Worm (Caenorhabditis elegans) whole organism, L4 larva: ENCODE data around the gene exos-2.

ENCODE experiments used
- Y105C5A.15 ChIP-seq: fragments of 200-800 bp; sonication (Bioruptor generic); IDR thresholded peaks from 2 replicates; pipeline ENCODE4 v1.3.6; 2022; ENCODE audit warnings: missing genetic modification characterization, missing compliant biosample characterization
- aly-2 ChIP-seq: sonication (generic microtip); optimal IDR thresholded peaks from 2 replicates; lab custom pipeline; 2018; ENCODE audit warnings: missing biosample characterization, missing genetic modification characterization
- fos-1 ChIP-seq: fragments of 150-350 bp; optimal IDR thresholded peaks from 2 replicates; lab custom pipeline; 2014; ENCODE audit warnings: missing biosample characterization, missing genetic modification characterization
- jun-1 ChIP-seq: fragments of 150-350 bp; optimal IDR thresholded peaks from 2 replicates; lab custom pipeline; 2014; ENCODE audit warnings: missing biosample characterization, missing genetic modification reagents, missing genetic modification characterization
- lin-38 ChIP-seq: fragments of 200-800 bp; sonication (Bioruptor generic); IDR thresholded peaks from 2 replicates; pipeline ENCODE4 v1.3.6; 2022; ENCODE audit warnings: missing genetic modification reagents, missing genetic modification characterization, missing compliant biosample characterization
- unc-39 ChIP-seq: sonication (generic microtip); optimal IDR thresholded peaks from 2 replicates; lab custom pipeline; 2017; ENCODE audit warnings: missing biosample characterization, missing genetic modification characterization

ce11 chrIV:6432375-6432774, 17.1 kb downstream of the exos-2 start:
- no peak for TF ChIP-seq jun-1
- no peak for TF ChIP-seq lin-38 (GFP tag; lab: Robert Waterston, UW)
- TF ChIP-seq unc-39 (tag; lab: Kevin White, UChicago), result no peak
- no peak for TF ChIP-seq aly-2 (tag; lab: Kevin White, UChicago)
- no peak for TF ChIP-seq Y105C5A.15 (GFP tag; lab: Robert Waterston, UW)
- no peak for TF ChIP-seq fos-1 (tag; lab: Kevin White, UChicago)
